Fruit fly (Drosophila melanogaster) whole organism, embryonic: ENCODE data around the gene sni.

ENCODE experiments used
- Abd-B ChIP-seq: fragments of 200-800 bp; sonication (Bioruptor generic); optimal IDR thresholded peaks from 2 replicates; lab custom pipeline; 2018; ENCODE audit warnings: missing biosample characterization, mild to moderate bottlenecking, missing genetic modification characterization, moderate library complexity
- Ada2b ChIP-seq: fragments of 200-800 bp; sonication (Bioruptor generic); IDR thresholded peaks from 2 replicates; pipeline ENCODE4 v1.3.6; 2022; ENCODE audit warnings: missing biosample characterization, missing genetic modification characterization
- Atf-2 ChIP-seq: fragments of 200-800 bp; sonication (Bioruptor generic); optimal IDR thresholded peaks from 2 replicates; lab custom pipeline; 2016; ENCODE audit warnings: missing biosample characterization, missing genetic modification characterization
- Awh ChIP-seq: fragments of 200-800 bp; sonication (Bioruptor generic); IDR thresholded peaks from 2 replicates; pipeline ENCODE4, ENCODE4 v1.3.6; 2022; ENCODE audit warnings: missing biosample characterization, missing genetic modification characterization
- BtbVII ChIP-seq: fragments of 200-800 bp; sonication (Bioruptor generic); optimal IDR thresholded peaks from 3 replicates; lab custom pipeline; 2017; ENCODE audit warnings: missing biosample characterization, mild to moderate bottlenecking, missing genetic modification characterization
- CG11247 ChIP-seq: fragments of 200-800 bp; sonication (Bioruptor generic); IDR thresholded peaks from 2 replicates; pipeline ENCODE4 v1.3.6; 2022; ENCODE audit warnings: missing biosample characterization, missing genetic modification characterization
- CG12155 ChIP-seq: fragments of 200-800 bp; sonication (Bioruptor generic); optimal IDR thresholded peaks from 3 replicates; lab custom pipeline; 2016; ENCODE audit warnings: missing biosample characterization, missing genetic modification characterization
- CG13287 ChIP-seq: fragments of 200-800 bp; sonication (Bioruptor generic); IDR thresholded peaks from 2 replicates; pipeline ENCODE4 v1.3.6; 2022; ENCODE audit warnings: missing biosample characterization, missing genetic modification characterization; ENCODE audit not compliant: partially characterized antibody
- CG13775 ChIP-seq: fragments of 200-800 bp; sonication (Bioruptor generic); optimal IDR thresholded peaks from 3 replicates; lab custom pipeline; 2017; ENCODE audit warnings: missing biosample characterization, mild to moderate bottlenecking, missing genetic modification characterization
- CG14710 ChIP-seq: fragments of 200-800 bp; sonication (Bioruptor generic); optimal IDR thresholded peaks from 3 replicates; lab custom pipeline; 2019; ENCODE audit warnings: missing biosample characterization, mild to moderate bottlenecking, missing genetic modification characterization, moderate library complexity
- CG15479 ChIP-seq: fragments of 200-800 bp; sonication (Bioruptor generic); optimal IDR thresholded peaks from 3 replicates; lab custom pipeline; 2019; ENCODE audit warnings: missing biosample characterization, mild to moderate bottlenecking, missing genetic modification characterization, moderate library complexity
- CG15514 ChIP-seq: fragments of 200-800 bp; sonication (Bioruptor generic); optimal IDR thresholded peaks from 3 replicates; lab custom pipeline; 2017; ENCODE audit warnings: missing biosample characterization, missing genetic modification characterization, mild to moderate bottlenecking, moderate library complexity, missing genetic modification reagents
- CG1603 ChIP-seq: fragments of 200-800 bp; sonication (Bioruptor generic); optimal IDR thresholded peaks from 2 replicates; lab custom pipeline; 2019; ENCODE audit warnings: missing biosample characterization, mild to moderate bottlenecking, missing genetic modification characterization, moderate library complexity
- CG16813 ChIP-seq: fragments of 200-800 bp; sonication (Bioruptor generic); IDR thresholded peaks from 3 replicates; pipeline ENCODE4 v1.3.6; 2022; ENCODE audit warnings: missing biosample characterization, missing genetic modification characterization; ENCODE audit not compliant: partially characterized antibody
- CG16863 ChIP-seq: fragments of 200-800 bp; sonication (Bioruptor generic); optimal IDR thresholded peaks from 3 replicates; lab custom pipeline; 2016; ENCODE audit warnings: missing biosample characterization, missing genetic modification characterization
- CG17361 ChIP-seq: fragments of 200-800 bp; sonication (Bioruptor generic); IDR thresholded peaks from 3 replicates; pipeline ENCODE4 v1.3.6; 2022; ENCODE audit warnings: missing biosample characterization, missing genetic modification characterization
- CG18262 ChIP-seq: fragments of 200-800 bp; optimal IDR thresholded peaks from 3 replicates; lab custom pipeline; 2019; ENCODE audit warnings: missing biosample characterization, mild to moderate bottlenecking, missing genetic modification characterization, moderate library complexity
- CG2678 ChIP-seq: fragments of 200-800 bp; sonication (Bioruptor generic); optimal IDR thresholded peaks from 3 replicates; lab custom pipeline; 2019; ENCODE audit warnings: missing biosample characterization, mild to moderate bottlenecking, missing genetic modification characterization, moderate library complexity
- CG30020 ChIP-seq: fragments of 200-800 bp; optimal IDR thresholded peaks from 2 replicates; lab custom pipeline; 2019; ENCODE audit warnings: missing biosample characterization, mild to moderate bottlenecking, missing genetic modification characterization, moderate library complexity
- CG5245 ChIP-seq: fragments of 200-800 bp; sonication (Bioruptor generic); optimal IDR thresholded peaks from 3 replicates; lab custom pipeline; 2016; ENCODE audit warnings: missing biosample characterization, missing genetic modification characterization
- CG8944 ChIP-seq: fragments of 200-800 bp; sonication (Bioruptor generic); optimal IDR thresholded peaks from 3 replicates; lab custom pipeline; 2016; ENCODE audit warnings: missing biosample characterization, missing genetic modification characterization
- CG9727 ChIP-seq: fragments of 200-800 bp; sonication (Bioruptor generic); optimal IDR thresholded peaks from 3 replicates; lab custom pipeline; 2017; ENCODE audit warnings: missing biosample characterization, mild to moderate bottlenecking, missing genetic modification characterization
- CG9932 ChIP-seq: fragments of 200-800 bp; sonication (Bioruptor generic); IDR thresholded peaks from 2 replicates; pipeline ENCODE4 v1.3.6; 2022; ENCODE audit warnings: missing biosample characterization, missing genetic modification characterization
- Dek ChIP-seq: fragments of 200-800 bp; sonication (Bioruptor generic); optimal IDR thresholded peaks from 3 replicates; lab custom pipeline; 2019; ENCODE audit warnings: missing biosample characterization, mild to moderate bottlenecking, missing genetic modification characterization, moderate library complexity
- GATAe ChIP-seq: fragments of 200-800 bp; sonication (Bioruptor generic); conservative IDR thresholded peaks from 2 replicates; pipeline ENCODE4 v1.3.6; 2022; ENCODE audit warnings: missing biosample characterization, missing genetic modification characterization
- H15 ChIP-seq: fragments of 200-800 bp; sonication (Bioruptor generic); IDR thresholded peaks from 3 replicates; pipeline ENCODE4 v1.3.6; 2022; ENCODE audit warnings: missing biosample characterization, missing genetic modification characterization
- H2.0 ChIP-seq: fragments of 200-800 bp; sonication (Bioruptor generic); IDR thresholded peaks from 2 replicates; pipeline ENCODE4 v1.3.6; 2022; ENCODE audit warnings: missing biosample characterization, missing genetic modification characterization
- HLH4C ChIP-seq: fragments of 200-800 bp; sonication (Bioruptor generic); IDR thresholded peaks from 3 replicates; pipeline ENCODE4 v1.3.6; 2022; ENCODE audit warnings: missing biosample characterization, missing genetic modification characterization; ENCODE audit not compliant: partially characterized antibody
- Hmr ChIP-seq: fragments of 200-800 bp; sonication (Bioruptor generic); optimal IDR thresholded peaks from 3 replicates; lab custom pipeline; 2017; ENCODE audit warnings: mild to moderate bottlenecking, missing biosample characterization, missing genetic modification reagents, missing genetic modification characterization
- Hr51 ChIP-seq, 2 experiments: fragments of 200-800 bp; sonication (Bioruptor generic); optimal IDR thresholded peaks; 2 replicates in 1 of 2; 3 replicates in 1 of 2; lab custom pipeline; 2016 to 2018; ENCODE audit warnings: missing biosample characterization in 2 of 2, missing genetic modification characterization in 2 of 2, mild to moderate bottlenecking in 1 of 2, moderate library complexity in 1 of 2
- Kr ChIP-seq: fragments of 200-800 bp; sonication (Bioruptor generic); optimal IDR thresholded peaks from 2 replicates; lab custom pipeline; 2017; ENCODE audit warnings: missing biosample characterization, mild to moderate bottlenecking, missing genetic modification characterization
- Med ChIP-seq: fragments of 200-800 bp; sonication (Bioruptor generic); peaks from one replicate; lab custom pipeline; 2016; ENCODE audit warnings: missing biosample characterization, missing genetic modification characterization, mild to moderate bottlenecking, inconsistent platforms, moderate library complexity
- Mrtf ChIP-seq: fragments of 200-800 bp; sonication (Bioruptor generic); IDR thresholded peaks from 3 replicates; pipeline ENCODE4 v1.3.6; 2022; ENCODE audit warnings: missing biosample characterization, missing genetic modification characterization
- Myb ChIP-seq: fragments of 200-800 bp; sonication (Bioruptor generic); optimal IDR thresholded peaks from 2 replicates; lab custom pipeline; 2016; ENCODE audit warnings: missing biosample characterization, missing genetic modification characterization
- Side ChIP-seq: fragments of 200-800 bp; sonication (Bioruptor generic); optimal IDR thresholded peaks from 2 replicates; lab custom pipeline; 2016; ENCODE audit warnings: missing biosample characterization, missing genetic modification characterization
- ato ChIP-seq: fragments of 200-800 bp; sonication (Bioruptor generic); IDR thresholded peaks from 2 replicates; pipeline ENCODE4 v1.3.6; 2022; ENCODE audit warnings: missing biosample characterization, missing genetic modification characterization; ENCODE audit not compliant: partially characterized antibody
- bab2 ChIP-seq: fragments of 200-800 bp; sonication (Bioruptor generic); optimal IDR thresholded peaks from 2 replicates; lab custom pipeline; 2016; ENCODE audit warnings: missing biosample characterization, missing genetic modification characterization
- bsh ChIP-seq, 2 experiments: fragments of 200-800 bp; sonication (Bioruptor generic); optimal IDR thresholded peaks; 2 replicates each; lab custom pipeline; 2017 to 2018; ENCODE audit warnings: mild to moderate bottlenecking in 2 of 2, missing biosample characterization in 2 of 2, missing genetic modification characterization in 2 of 2, moderate library complexity in 1 of 2
- emc ChIP-seq: fragments of 200-800 bp; sonication (Bioruptor generic); optimal IDR thresholded peaks from 2 replicates; lab custom pipeline; 2016; ENCODE audit warnings: missing biosample characterization, missing genetic modification characterization
- hb ChIP-seq: fragments of 200-800 bp; sonication (Bioruptor generic); IDR thresholded peaks from 3 replicates; pipeline ENCODE4 v1.3.6; 2022; ENCODE audit warnings: missing biosample characterization, missing genetic modification characterization; ENCODE audit not compliant: partially characterized antibody
- klu ChIP-seq: fragments of 200-800 bp; sonication (Bioruptor generic); IDR thresholded peaks from 2 replicates; pipeline ENCODE4 v1.3.6; 2022; ENCODE audit warnings: missing biosample characterization, missing genetic modification characterization
- lab ChIP-seq: fragments of 200-800 bp; sonication (Bioruptor generic); optimal IDR thresholded peaks from 3 replicates; lab custom pipeline; 2017; ENCODE audit warnings: missing biosample characterization, missing genetic modification characterization, mild to moderate bottlenecking, moderate library complexity, missing genetic modification reagents
- lmd ChIP-seq: fragments of 200-800 bp; sonication (Bioruptor generic); IDR thresholded peaks from 2 replicates; pipeline ENCODE4 v1.3.6; 2022; ENCODE audit warnings: missing biosample characterization, missing genetic modification characterization
- nerfin-2 ChIP-seq: fragments of 200-800 bp; sonication (Bioruptor generic); IDR thresholded peaks from 2 replicates; pipeline ENCODE4 v1.3.6; 2022; ENCODE audit warnings: missing biosample characterization, missing genetic modification characterization; ENCODE audit not compliant: partially characterized antibody
- sisA ChIP-seq: fragments of 200-800 bp; sonication (Bioruptor generic); IDR thresholded peaks from 2 replicates; pipeline ENCODE4 v1.3.6; 2022; ENCODE audit warnings: missing biosample characterization, missing genetic modification characterization
- sob ChIP-seq: fragments of 200-800 bp; sonication (Bioruptor generic); IDR thresholded peaks from 2 replicates; pipeline ENCODE4 v1.3.6; 2022; ENCODE audit warnings: missing biosample characterization, missing genetic modification characterization
- tup ChIP-seq: fragments of 200-800 bp; sonication (Bioruptor generic); optimal IDR thresholded peaks from 2 replicates; lab custom pipeline; 2016; ENCODE audit warnings: missing biosample characterization, mild to moderate bottlenecking, missing genetic modification characterization, moderate library complexity
- zen2 ChIP-seq: fragments of 200-800 bp; sonication (Bioruptor generic); IDR thresholded peaks from 3 replicates; pipeline ENCODE4 v1.3.6; 2022; ENCODE audit warnings: missing biosample characterization, missing genetic modification characterization; ENCODE audit not compliant: partially characterized antibody

sni gene

dm6 chrX:8273799-8274484, 30.1 kb upstream of the sni start, which contains the start of gene CG15343 (continued):
- no peak for TF ChIP-seq H15
- TF ChIP-seq CG14710 (tag; lab: Kevin White, UChicago): no peak
- TF ChIP-seq H2.0: 0 out of 2 replicates have a peak, but pooled peaks have one; percentile 23
- TF ChIP-seq Hmr: peak; percentile 28
- no peak for TF ChIP-seq Kr (GFP tag; lab: Kevin White, UChicago)
- peak in 1 of 2 experiments; percentile 18 for TF ChIP-seq Hr51 (GFP tag; optimal IDR thresholded peaks at IDR 0.05; lab: Kevin White, UChicago)
- TF ChIP-seq tup (GFP tag; lab: Kevin White, UChicago): no peak
- peak; percentile 68 for TF ChIP-seq lmd (GFP tag; lab: Robert Waterston, UW)
- no peak for TF ChIP-seq ato (GFP tag; lab: Robert Waterston, UW)
- peak; percentile 9 for TF ChIP-seq Abd-B (GFP tag; lab: Kevin White, UChicago)
- TF ChIP-seq CG2678 (tag; lab: Kevin White, UChicago): peak; percentile 52
- peak in 1 of 2 experiments; percentile 4 for TF ChIP-seq bsh (GFP tag; optimal IDR thresholded peaks at IDR 0.05; lab: Kevin White, UChicago)
- peak; percentile 27 for TF ChIP-seq bab2 (GFP tag; lab: Kevin White, UChicago)
- peak; percentile 32 for TF ChIP-seq lab (GFP tag; lab: Kevin White, UChicago)
- TF ChIP-seq Awh: 0 out of 2 replicates have a peak, but pooled peaks have one; percentile 30
- peak; percentile 28 for TF ChIP-seq CG5245
- peak; percentile 6; the same call in 1 of the 3 replicates for TF ChIP-seq CG16813 (GFP tag; lab: Robert Waterston, UW)
- TF ChIP-seq sisA (GFP tag; lab: Robert Waterston, UW): peak; percentile 11; the same call in 1 of the 2 replicates
- no peak for TF ChIP-seq CG8944 (GFP tag; lab: Kevin White, UChicago)
- no peak for TF ChIP-seq Dek
- TF ChIP-seq CG12155 (GFP tag; lab: Kevin White, UChicago): peak; percentile 11

- TF ChIP-seq emc: no peak
- no peak for TF ChIP-seq CG18262 (tag; lab: Kevin White, UChicago)
- peak; percentile 58; the same call in 1 of the 2 replicates for TF ChIP-seq nerfin-2 (GFP tag; lab: Robert Waterston, UW)
- no peak for TF ChIP-seq klu (GFP tag; lab: Robert Waterston, UW)
- TF ChIP-seq CG13287 (GFP tag; lab: Robert Waterston, UW): peak; percentile 92
- TF ChIP-seq CG30020 (tag; lab: Kevin White, UChicago): no peak
- peak; percentile 28 for TF ChIP-seq Med (GFP tag; lab: Kevin White, UChicago)
- TF ChIP-seq CG11247 (GFP tag; lab: Robert Waterston, UW): no peak
- TF ChIP-seq Myb (GFP tag; lab: Kevin White, UChicago): no peak
- no peak for TF ChIP-seq GATAe (GFP tag; lab: Robert Waterston, UW)
- no peak for TF ChIP-seq sob
- no peak for TF ChIP-seq Ada2b (GFP tag; lab: Robert Waterston, UW)
- TF ChIP-seq BtbVII: no peak
- peak; percentile 85 for TF ChIP-seq ato (GFP tag; lab: Robert Waterston, UW)
- TF ChIP-seq HLH4C (GFP tag; lab: Robert Waterston, UW): peak; percentile 72
- TF ChIP-seq zen2 (GFP tag; lab: Robert Waterston, UW): peak; percentile 83
- TF ChIP-seq CG15479 (GFP tag; lab: Kevin White, UChicago): no peak
- no peak for TF ChIP-seq Atf-2 (GFP tag; lab: Kevin White, UChicago)
- no peak for TF ChIP-seq CG9727 (GFP tag; lab: Kevin White, UChicago)
- TF ChIP-seq CG16863 (GFP tag; lab: Kevin White, UChicago): no peak
- no peak for TF ChIP-seq Mrtf (GFP tag; lab: Robert Waterston, UW)
- TF ChIP-seq hb: peak; percentile 73
- no peak for TF ChIP-seq Side (GFP tag; lab: Kevin White, UChicago)
- TF ChIP-seq CG17361: no peak
- no peak for TF ChIP-seq CG13775 (GFP tag; lab: Kevin White, UChicago)
- TF ChIP-seq CG15514 (GFP tag; lab: Kevin White, UChicago): peak; percentile 52
- TF ChIP-seq CG1603 (tag; lab: Kevin White, UChicago): peak; percentile 39
- no peak for TF ChIP-seq CG9932 (GFP tag; lab: Robert Waterston, UW)
Measured at dm6 chrX:8273291-8273690, 29.5 kb upstream of the sni start, which contains the start of gene CG1636. Gene CG1636, plus strand, starts transcription at chrX:8273412.
